Fruit fly (Drosophila melanogaster): ENCODE measurements around the gene PIG-C.

Gene PIG-C

dm6 chr3L:3348956-3349824 lies 30.2 kb upstream of the PIG-C start:
- TF ChIP-seq CG13204 (GFP tag; optimal IDR thresholded peaks at IDR 0.05), result no peak
- TF ChIP-seq Snoo (tag; optimal IDR thresholded peaks at IDR 0.05), result no peak
- TF ChIP-seq CG4496 (GFP tag; IDR thresholded peaks at IDR 0.05), result 0 out of 3 replicates have a peak, but pooled peaks have one; percentile 26
- TF ChIP-seq EcR (GFP tag; optimal IDR thresholded peaks at IDR 0.05), result peak; percentile 53

- no peak for TF ChIP-seq CG14655 (GFP tag; optimal IDR thresholded peaks at IDR 0.05)
- TF ChIP-seq CG13204 (GFP tag; optimal IDR thresholded peaks at IDR 0.05), result no peak
- TF ChIP-seq CG34367 (tag; optimal IDR thresholded peaks at IDR 0.05), result no peak
- TF ChIP-seq Pif1A (GFP tag; optimal IDR thresholded peaks at IDR 0.05), result no peak
- no peak for TF ChIP-seq CG17806 (tag; optimal IDR thresholded peaks at IDR 0.05)
- no peak for TF ChIP-seq CG15710 (tag; optimal IDR thresholded peaks at IDR 0.05)
- TF ChIP-seq Pif1B (GFP tag; optimal IDR thresholded peaks at IDR 0.05), result no peak
- TF ChIP-seq rn (GFP tag; IDR thresholded peaks at IDR 0.05), result no peak
- no peak for TF ChIP-seq CG8301 (tag; optimal IDR thresholded peaks at IDR 0.05)
- TF ChIP-seq CG9948 (tag; optimal IDR thresholded peaks at IDR 0.05), result no peak
Observed at dm6 chr3L:3346294-3346693, 27.3 kb upstream of the PIG-C start.

- TF ChIP-seq CG12605 (GFP tag; IDR thresholded peaks at IDR 0.05) (no peak), Ets98B (GFP tag; IDR thresholded peaks at IDR 0.05) (no peak), CG9948 (tag; optimal IDR thresholded peaks at IDR 0.05) (no peak), fd96Ca (GFP tag; IDR thresholded peaks at IDR 0.05) (no peak), CG17806 (tag; optimal IDR thresholded peaks at IDR 0.05) (no peak), CG8159 (tag; optimal IDR thresholded peaks at IDR 0.05) (no peak), rn (GFP tag; IDR thresholded peaks at IDR 0.05) (no peak), Snoo (tag; optimal IDR thresholded peaks at IDR 0.05) (no peak), CG10348 (GFP tag; IDR thresholded peaks at IDR 0.05) (no peak)
Observed at dm6 chr3L:3344528-3344927, 25.5 kb upstream of the PIG-C start.

- TF ChIP-seq CG15710 (tag; optimal IDR thresholded peaks at IDR 0.05) (peak; percentile 44), CG8301 (tag; optimal IDR thresholded peaks at IDR 0.05) (peak; percentile 41), Pif1A (GFP tag; optimal IDR thresholded peaks at IDR 0.05) (peak; percentile 13), CG8159 (tag; optimal IDR thresholded peaks at IDR 0.05) (peak; percentile 55), CG12605 (GFP tag; IDR thresholded peaks at IDR 0.05) (no peak), gl (tag; optimal IDR thresholded peaks at IDR 0.05) (no peak), CG9948 (tag; optimal IDR thresholded peaks at IDR 0.05) (peak; percentile 44), CG32121 (GFP tag; IDR thresholded peaks at IDR 0.05) (no peak), Snoo (tag; optimal IDR thresholded peaks at IDR 0.05) (peak; percentile 82), CG14655 (GFP tag; optimal IDR thresholded peaks at IDR 0.05) (peak; percentile 50), CG17806 (tag; optimal IDR thresholded peaks at IDR 0.05) (peak; percentile 40), Pif1B (GFP tag; optimal IDR thresholded peaks at IDR 0.05) (peak; percentile 35), D1 (tag; optimal IDR thresholded peaks at IDR 0.05) (no peak)
Observed at dm6 chr3L:3343260-3343659, 24.2 kb upstream of the PIG-C start.

- TF ChIP-seq CG34367 (tag; optimal IDR thresholded peaks at IDR 0.05), result peak; percentile 61
- TF ChIP-seq Snoo (tag; optimal IDR thresholded peaks at IDR 0.05), result peak; percentile 76
- TF ChIP-seq Ets98B (GFP tag; IDR thresholded peaks at IDR 0.05), result no peak
- peak; percentile 69 for TF ChIP-seq CG9948 (tag; optimal IDR thresholded peaks at IDR 0.05)
- TF ChIP-seq gl (tag; optimal IDR thresholded peaks at IDR 0.05), result peak; percentile 6
- TF ChIP-seq D1 (tag; optimal IDR thresholded peaks at IDR 0.05), result no peak
- TF ChIP-seq CG8301 (tag; optimal IDR thresholded peaks at IDR 0.05), result peak; percentile 48
- TF ChIP-seq fd96Ca (GFP tag; IDR thresholded peaks at IDR 0.05), result no peak
- no peak for TF ChIP-seq CG4496 (GFP tag; IDR thresholded peaks at IDR 0.05)
- peak; percentile 26 for TF ChIP-seq CG13204 (GFP tag; optimal IDR thresholded peaks at IDR 0.05)
- TF ChIP-seq EcR (GFP tag; optimal IDR thresholded peaks at IDR 0.05), result peak; percentile 22
- TF ChIP-seq Pif1A (GFP tag; optimal IDR thresholded peaks at IDR 0.05), result peak; percentile 64
- TF ChIP-seq CG8159 (tag; optimal IDR thresholded peaks at IDR 0.05), result peak; percentile 67
- TF ChIP-seq CG10348 (GFP tag; IDR thresholded peaks at IDR 0.05), result no peak
- peak; percentile 64 for TF ChIP-seq CG14655 (GFP tag; optimal IDR thresholded peaks at IDR 0.05)
- peak; percentile 61 for TF ChIP-seq CG17806 (tag; optimal IDR thresholded peaks at IDR 0.05)
- peak; percentile 64 for TF ChIP-seq CG15710 (tag; optimal IDR thresholded peaks at IDR 0.05)
- no peak for TF ChIP-seq CG32121 (GFP tag; IDR thresholded peaks at IDR 0.05)
- TF ChIP-seq CG12605 (GFP tag; IDR thresholded peaks at IDR 0.05), result no peak
- TF ChIP-seq Pif1B (GFP tag; optimal IDR thresholded peaks at IDR 0.05), result peak; percentile 51
- TF ChIP-seq rn (GFP tag; IDR thresholded peaks at IDR 0.05), result no peak
Observed at dm6 chr3L:3342307-3342940, 23.4 kb upstream of the PIG-C start.

- no peak for TF ChIP-seq CG15710 (tag; optimal IDR thresholded peaks at IDR 0.05)
- TF ChIP-seq CG10348 (GFP tag; IDR thresholded peaks at IDR 0.05), result no peak
- TF ChIP-seq CG34367 (tag; optimal IDR thresholded peaks at IDR 0.05), result no peak
- no peak for TF ChIP-seq D1 (tag; optimal IDR thresholded peaks at IDR 0.05)
- no peak for TF ChIP-seq rn (GFP tag; IDR thresholded peaks at IDR 0.05)
- TF ChIP-seq CG13204 (GFP tag; optimal IDR thresholded peaks at IDR 0.05), result no peak
- TF ChIP-seq CG8301 (tag; optimal IDR thresholded peaks at IDR 0.05), result no peak
- no peak for TF ChIP-seq CG4496 (GFP tag; IDR thresholded peaks at IDR 0.05)
- no peak for TF ChIP-seq Pif1A (GFP tag; optimal IDR thresholded peaks at IDR 0.05)
- no peak for TF ChIP-seq gl (tag; optimal IDR thresholded peaks at IDR 0.05)
Observed at dm6 chr3L:3339695-3340226, 20.7 kb upstream of the PIG-C start.

All from whole organism, pupa.